Fruit fly (Drosophila melanogaster) Kc167 (cell line): ENCODE data around the gene CG15625.

Experiments
- Myc ChIP-seq: fragments of >200 bp; optimal IDR thresholded peaks from 2 replicates; lab custom pipeline; 2017; ENCODE audit warnings: missing external identifiers
- Sin3A ChIP-seq: fragments of >200 bp; optimal IDR thresholded peaks from 2 replicates; lab custom pipeline; 2018; ENCODE audit warnings: missing external identifiers
- h ChIP-seq: fragments of >200 bp; optimal IDR thresholded peaks from 3 replicates; lab custom pipeline; 2018; ENCODE audit warnings: missing external identifiers
- insv ChIP-seq: fragments of >200 bp; optimal IDR thresholded peaks from 3 replicates; lab custom pipeline; 2018; ENCODE audit warnings: missing external identifiers
- psq ChIP-seq: fragments of >200 bp; optimal IDR thresholded peaks from 2 replicates; lab custom pipeline; 2017; ENCODE audit warnings: missing external identifiers
- ttk ChIP-seq: sonication (Bioruptor generic); optimal IDR thresholded peaks from 2 replicates; lab custom pipeline; 2017; ENCODE audit warnings: missing external identifiers

CG15625 gene

dm6 chr2L:4899599-4900559 lies 10.1 kb downstream of the CG15625 start:
- no peak for TF ChIP-seq ttk
- no peak for TF ChIP-seq insv (lab: Kevin White, UChicago)
- TF ChIP-seq h (lab: Kevin White, UChicago) = no peak
- TF ChIP-seq psq = no peak
- no peak for TF ChIP-seq Myc (lab: Kevin White, UChicago)
- TF ChIP-seq Sin3A = no peak

dm6 chr2L:4903838-4904237 lies 14.0 kb downstream of the CG15625 start:
- TF ChIP-seq insv (lab: Kevin White, UChicago) = no peak
- no peak for TF ChIP-seq psq
- no peak for TF ChIP-seq Myc (lab: Kevin White, UChicago)
- no peak for TF ChIP-seq ttk
- no peak for TF ChIP-seq Sin3A
- TF ChIP-seq h (lab: Kevin White, UChicago) = no peak

dm6 chr2L:4905365-4906280 lies 15.8 kb downstream of the CG15625 start:
- TF ChIP-seq Sin3A (no peak), ttk (no peak), Myc (lab: Kevin White, UChicago) (no peak), psq (no peak), insv (lab: Kevin White, UChicago) (no peak), h (lab: Kevin White, UChicago) (no peak)

dm6 chr2L:4906546-4907250 lies 16.9 kb downstream of the CG15625 start, which contains the start of gene snsl:
TSS of gene snsl (minus strand) at chr2L:4906762.
- TF ChIP-seq Myc (lab: Kevin White, UChicago) (no peak), insv (lab: Kevin White, UChicago) (no peak), ttk (no peak), Sin3A (no peak), h (lab: Kevin White, UChicago) (no peak), psq (no peak)

dm6 chr2L:4907986-4908385 lies 18.2 kb downstream of the CG15625 start:
- TF ChIP-seq insv (lab: Kevin White, UChicago) = no peak
- TF ChIP-seq h (lab: Kevin White, UChicago) = no peak
- no peak for TF ChIP-seq Sin3A
- no peak for TF ChIP-seq psq
- TF ChIP-seq Myc (lab: Kevin White, UChicago) = no peak
- no peak for TF ChIP-seq ttk

dm6 chr2L:4915715-4916153 lies 25.9 kb downstream of the CG15625 start:
- TF ChIP-seq h (lab: Kevin White, UChicago) = no peak

- TF ChIP-seq psq (no peak), Sin3A (no peak), ttk (no peak), Myc (lab: Kevin White, UChicago) (no peak), h (lab: Kevin White, UChicago) (no peak), insv (lab: Kevin White, UChicago) (no peak)
Measured at dm6 chr2L:4916738-4917137, 26.9 kb downstream of the CG15625 start.

- TF ChIP-seq Myc (lab: Kevin White, UChicago) = no peak
- no peak for TF ChIP-seq ttk
- TF ChIP-seq psq = no peak
- TF ChIP-seq insv (lab: Kevin White, UChicago) = no peak
- no peak for TF ChIP-seq Sin3A
- no peak for TF ChIP-seq h (lab: Kevin White, UChicago)
Measured at dm6 chr2L:4928340-4928739, 38.5 kb downstream of the CG15625 start.

dm6 chr2L:4930541-4930940 lies 40.7 kb downstream of the CG15625 start:
- TF ChIP-seq Sin3A (no peak), Myc (lab: Kevin White, UChicago) (no peak), insv (lab: Kevin White, UChicago) (no peak), h (lab: Kevin White, UChicago) (no peak), psq (no peak), ttk (no peak)

dm6 chr2L:4932284-4932683 lies 42.5 kb downstream of the CG15625 start, which contains the start of gene hoe1:
TSS of gene hoe1 (minus strand) at chr2L:4932384.
- TF ChIP-seq h (lab: Kevin White, UChicago) (no peak), ttk (no peak), Myc (lab: Kevin White, UChicago) (no peak), psq (no peak), Sin3A (no peak), insv (lab: Kevin White, UChicago) (no peak)

dm6 chr2L:4936325-4936869 lies 46.6 kb downstream of the CG15625 start, which contains the start of gene hoe2:
TSS of gene hoe2 (minus strand) at chr2L:4936450.
- TF ChIP-seq insv (lab: Kevin White, UChicago) (no peak), Sin3A (no peak), ttk (no peak), psq (no peak), h (lab: Kevin White, UChicago) (no peak), Myc (lab: Kevin White, UChicago) (no peak)
